Worm (Caenorhabditis elegans) whole organism, L1 larva: ENCODE measurements around the gene hpo-30.

ENCODE experiments used
- Y116A8C.19 ChIP-seq: sonication (generic microtip); optimal IDR thresholded peaks from 2 replicates; lab custom pipeline; 2016; ENCODE audit warnings: missing compliant biosample characterization, missing genetic modification characterization, borderline replicate concordance
- aha-1 ChIP-seq: fragments of 150-350 bp; optimal IDR thresholded peaks from 2 replicates; lab custom pipeline; 2014; ENCODE audit warnings: missing biosample characterization, missing genetic modification characterization
- aly-2 ChIP-seq: fragments of 150-350 bp; optimal IDR thresholded peaks from 2 replicates; lab custom pipeline; 2014; ENCODE audit warnings: missing biosample characterization, missing genetic modification characterization
- ceh-63 ChIP-seq: fragments of 200-800 bp; sonication (Bioruptor generic); optimal IDR thresholded peaks from 2 replicates; lab custom pipeline; 2018; ENCODE audit warnings: mild to moderate bottlenecking, missing genetic modification characterization, missing compliant biosample characterization
- ceh-8 ChIP-seq: fragments of 200-800 bp; sonication (Bioruptor generic); optimal IDR thresholded peaks from 2 replicates; lab custom pipeline; 2018; ENCODE audit warnings: mild to moderate bottlenecking, missing genetic modification characterization, moderate library complexity, missing compliant biosample characterization
- ceh-82 ChIP-seq, 3 experiments: fragments of 150-350 bp in 1 of 3; sonication (generic microtip) in 2 of 3; optimal IDR thresholded peaks; 2 replicates each; lab custom pipeline; 2014 to 2017; ENCODE audit warnings: missing biosample characterization in 3 of 3, missing genetic modification characterization in 3 of 3
- ceh-88 ChIP-seq: fragments of 200-800 bp; sonication (Bioruptor generic); IDR thresholded peaks from 2 replicates; pipeline ENCODE4 v1.3.6; 2022; ENCODE audit warnings: missing genetic modification characterization, missing compliant biosample characterization
- ceh-90 ChIP-seq: sonication (generic microtip); optimal IDR thresholded peaks from 2 replicates; lab custom pipeline; 2016; ENCODE audit warnings: missing genetic modification characterization, missing compliant biosample characterization
- efl-1 ChIP-seq, 4 experiments: fragments of 150-350 bp; optimal IDR thresholded peaks in 3 of 4; peaks in 1 of 4; 1 replicate in 1 of 4; 2 replicates in 3 of 4; lab custom pipeline; 2014; ENCODE audit warnings: missing biosample characterization in 2 of 4, missing genetic modification characterization in 2 of 4, missing genetic modification reagents in 2 of 4
- efl-3 ChIP-seq: fragments of 200-800 bp; sonication (Bioruptor generic); optimal IDR thresholded peaks from 2 replicates; lab custom pipeline; 2018; ENCODE audit warnings: mild to moderate bottlenecking, missing genetic modification characterization, missing compliant biosample characterization
- egl-27 ChIP-seq, 2 experiments: fragments of 150-350 bp in 1 of 2; sonication (generic microtip); optimal IDR thresholded peaks; 3 replicates each; lab custom pipeline; 2017 to 2018; ENCODE audit warnings: missing biosample characterization in 2 of 2, missing genetic modification characterization in 2 of 2, missing genetic modification reagents in 2 of 2
- elt-2 ChIP-seq: sonication (generic microtip); optimal IDR thresholded peaks from 2 replicates; lab custom pipeline; 2016; ENCODE audit warnings: missing genetic modification characterization, mild to moderate bottlenecking, inconsistent platforms, missing compliant biosample characterization, missing genetic modification reagents
- elt-3 ChIP-seq, 6 experiments: fragments of 150-350 bp in 1 of 6; sonication (generic microtip); optimal IDR thresholded peaks; 2 replicates each; lab custom pipeline; 2017 to 2018; ENCODE audit warnings: missing biosample characterization in 6 of 6, missing genetic modification characterization in 6 of 6, inconsistent platforms in 1 of 6
- ets-5 ChIP-seq: fragments of 200-800 bp; sonication (Bioruptor generic); IDR thresholded peaks from 2 replicates; pipeline ENCODE4 v1.3.6; 2022; ENCODE audit warnings: missing genetic modification characterization, missing compliant biosample characterization
- fkh-10 ChIP-seq: sonication (generic microtip); optimal IDR thresholded peaks from 2 replicates; lab custom pipeline; 2017; ENCODE audit warnings: missing biosample characterization, missing genetic modification reagents, missing genetic modification characterization
- fkh-8 ChIP-seq: sonication (generic microtip); optimal IDR thresholded peaks from 2 replicates; lab custom pipeline; 2016; ENCODE audit warnings: mild to moderate bottlenecking, missing genetic modification characterization, missing compliant biosample characterization
- fos-1 ChIP-seq: fragments of 150-350 bp; optimal IDR thresholded peaks from 2 replicates; lab custom pipeline; 2014; ENCODE audit warnings: missing biosample characterization, missing genetic modification characterization
- hlh-4 ChIP-seq: sonication (generic microtip); optimal IDR thresholded peaks from 2 replicates; lab custom pipeline; 2016; ENCODE audit warnings: mild to moderate bottlenecking, missing genetic modification characterization, missing compliant biosample characterization
- hpl-2 ChIP-seq: fragments of 150-350 bp; optimal IDR thresholded peaks from 2 replicates; lab custom pipeline; 2014; ENCODE audit warnings: missing biosample characterization, missing genetic modification reagents, missing genetic modification characterization
- isw-1 ChIP-seq: fragments of 200-800 bp; sonication (Bioruptor generic); IDR thresholded peaks from 2 replicates; pipeline ENCODE4 v1.3.6; 2022; ENCODE audit warnings: missing genetic modification characterization, missing compliant biosample characterization
- lin-13 ChIP-seq: fragments of 150-350 bp; optimal IDR thresholded peaks from 2 replicates; lab custom pipeline; 2014; ENCODE audit warnings: missing biosample characterization, missing genetic modification reagents, missing genetic modification characterization
- lin-35 ChIP-seq, 2 experiments: fragments of 150-350 bp; optimal IDR thresholded peaks; 2 replicates each; lab custom pipeline; 2014; ENCODE audit warnings: missing biosample characterization in 2 of 2, missing genetic modification characterization in 2 of 2, missing genetic modification reagents in 2 of 2
- lin-39 ChIP-seq: fragments of 150-350 bp; optimal IDR thresholded peaks from 2 replicates; lab custom pipeline; 2014; ENCODE audit warnings: missing biosample characterization, missing genetic modification reagents, missing genetic modification characterization
- lir-3 ChIP-seq: sonication (generic microtip); optimal IDR thresholded peaks from 2 replicates; lab custom pipeline; 2016; ENCODE audit warnings: mild to moderate bottlenecking, missing genetic modification characterization, moderate library complexity, missing compliant biosample characterization; ENCODE audit not compliant: poor library complexity
- mab-9 ChIP-seq: fragments of 200-800 bp; sonication (Bioruptor generic); IDR thresholded peaks from 2 replicates; pipeline ENCODE4 v1.3.6; 2022; ENCODE audit warnings: missing genetic modification reagents, missing genetic modification characterization, missing compliant biosample characterization
- mdl-1 ChIP-seq, 2 experiments: fragments of 150-350 bp; optimal IDR thresholded peaks; 2 replicates each; lab custom pipeline; 2014 to 2017; ENCODE audit warnings: missing biosample characterization in 2 of 2, missing genetic modification characterization in 2 of 2, inconsistent platforms in 1 of 2
- mef-2 ChIP-seq: fragments of 150-350 bp; optimal IDR thresholded peaks from 2 replicates; lab custom pipeline; 2014; ENCODE audit warnings: missing biosample characterization, missing genetic modification characterization
- mep-1 ChIP-seq: fragments of 150-350 bp; optimal IDR thresholded peaks from 2 replicates; lab custom pipeline; 2014; ENCODE audit warnings: missing biosample characterization, missing genetic modification characterization
- nhr-19 ChIP-seq: fragments of 200-800 bp; sonication (Bioruptor generic); conservative IDR thresholded peaks from 2 replicates; pipeline ENCODE4 v1.3.6; 2022; ENCODE audit warnings: missing genetic modification characterization, missing compliant biosample characterization
- nhr-20 ChIP-seq: sonication (generic microtip); optimal IDR thresholded peaks from 2 replicates; lab custom pipeline; 2016; ENCODE audit warnings: mild to moderate bottlenecking, missing genetic modification characterization, missing compliant biosample characterization
- nhr-237 ChIP-seq: fragments of 150-350 bp; optimal IDR thresholded peaks from 2 replicates; lab custom pipeline; 2014; ENCODE audit warnings: missing biosample characterization, missing genetic modification characterization
- nhr-47 ChIP-seq: sonication (generic microtip); optimal IDR thresholded peaks from 2 replicates; lab custom pipeline; 2016; ENCODE audit warnings: mild to moderate bottlenecking, missing genetic modification characterization, moderate library complexity, missing compliant biosample characterization
- nhr-77 ChIP-seq: fragments of 150-350 bp; optimal IDR thresholded peaks from 2 replicates; lab custom pipeline; 2014; ENCODE audit warnings: missing biosample characterization, missing genetic modification characterization
- nhr-90 ChIP-seq: sonication (generic microtip); optimal IDR thresholded peaks from 2 replicates; lab custom pipeline; 2016; ENCODE audit warnings: mild to moderate bottlenecking, missing genetic modification characterization, missing compliant biosample characterization; ENCODE audit not compliant: poor library complexity
- pax-3 ChIP-seq: fragments of 200-800 bp; sonication (Bioruptor generic); optimal IDR thresholded peaks from 2 replicates; lab custom pipeline; 2018; ENCODE audit warnings: mild to moderate bottlenecking, missing genetic modification characterization, moderate library complexity, missing compliant biosample characterization
- pqm-1 ChIP-seq: sonication (generic microtip); optimal IDR thresholded peaks from 3 replicates; lab custom pipeline; 2017; ENCODE audit warnings: missing biosample characterization, missing genetic modification characterization
- rnt-1 ChIP-seq: sonication (generic microtip); optimal IDR thresholded peaks from 2 replicates; lab custom pipeline; 2016; ENCODE audit warnings: mild to moderate bottlenecking, missing genetic modification characterization, moderate library complexity, missing compliant biosample characterization
- snpc-4 ChIP-seq: fragments of 150-350 bp; optimal IDR thresholded peaks from 2 replicates; lab custom pipeline; 2014; ENCODE audit warnings: missing biosample characterization, missing genetic modification characterization
- snu-23 ChIP-seq: sonication (generic microtip); optimal IDR thresholded peaks from 2 replicates; lab custom pipeline; 2016; ENCODE audit warnings: missing genetic modification characterization, missing compliant biosample characterization
- sox-4 ChIP-seq: sonication (generic microtip); optimal IDR thresholded peaks from 2 replicates; lab custom pipeline; 2016; ENCODE audit warnings: missing genetic modification characterization, missing compliant biosample characterization
- sup-37 ChIP-seq: fragments of 200-800 bp; sonication (Bioruptor generic); optimal IDR thresholded peaks from 2 replicates; lab custom pipeline; 2018; ENCODE audit warnings: mild to moderate bottlenecking, missing genetic modification characterization, missing compliant biosample characterization
- tbx-2 ChIP-seq: sonication (generic microtip); optimal IDR thresholded peaks from 2 replicates; lab custom pipeline; 2016; ENCODE audit warnings: missing genetic modification characterization, missing compliant biosample characterization
- unc-130 ChIP-seq: fragments of 150-350 bp; optimal IDR thresholded peaks from 2 replicates; lab custom pipeline; 2017; ENCODE audit warnings: missing biosample characterization, missing genetic modification characterization, inconsistent platforms
- unc-62 ChIP-seq: fragments of 150-350 bp; optimal IDR thresholded peaks from 2 replicates; lab custom pipeline; 2014; ENCODE audit warnings: missing biosample characterization, missing genetic modification reagents, missing genetic modification characterization
- vab-15 ChIP-seq: sonication (generic microtip); optimal IDR thresholded peaks from 2 replicates; lab custom pipeline; 2017; ENCODE audit warnings: missing genotype, mild to moderate bottlenecking, missing genetic modification characterization, missing compliant biosample characterization
- xbp-1 ChIP-seq: sonication (generic microtip); optimal IDR thresholded peaks from 2 replicates; lab custom pipeline; 2016; ENCODE audit warnings: missing genetic modification characterization, missing compliant biosample characterization
- zip-4 ChIP-seq: fragments of 200-800 bp; sonication (Bioruptor generic); optimal IDR thresholded peaks from 2 replicates; lab custom pipeline; 2018; ENCODE audit warnings: mild to moderate bottlenecking, missing genetic modification characterization, moderate library complexity, missing compliant biosample characterization
- ztf-11 ChIP-seq, 2 experiments: sonication (generic microtip); optimal IDR thresholded peaks; 2 replicates each; lab custom pipeline; 2016 to 2017; ENCODE audit warnings: missing genetic modification characterization in 2 of 2, missing biosample characterization in 1 of 2, missing compliant biosample characterization in 1 of 2

hpo-30 gene

DNA sequence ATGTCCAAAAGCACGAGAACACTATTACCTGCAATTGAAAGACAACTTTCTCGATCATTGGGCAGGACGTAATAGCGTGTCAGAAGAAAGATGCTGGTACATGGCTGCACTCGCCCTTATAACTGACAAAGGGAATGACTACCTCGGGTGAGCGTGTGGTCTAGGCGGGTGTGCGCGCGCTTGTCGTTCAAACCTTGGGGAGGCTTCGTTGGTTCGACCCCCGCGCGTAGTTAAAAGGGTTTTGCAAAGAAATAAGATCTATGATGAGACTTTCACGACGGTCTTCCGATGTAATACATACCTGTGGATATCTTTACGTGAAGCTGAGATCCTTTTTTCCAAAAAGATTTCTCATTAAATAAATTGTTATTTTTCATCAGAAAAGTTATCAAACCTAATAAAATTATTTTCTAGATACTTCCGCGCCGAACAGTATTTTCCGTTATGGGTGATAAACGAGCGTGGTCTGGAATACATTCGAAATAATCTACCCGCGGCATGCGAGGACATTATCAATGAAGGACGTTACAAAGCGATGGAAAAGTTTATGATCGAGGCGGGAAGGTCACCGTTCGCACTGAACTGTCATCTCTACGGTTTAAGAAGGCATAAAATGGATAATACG lies 6.6 kb downstream of the hpo-30 start (continued):
- TF ChIP-seq fos-1 (peak; percentile 68), nhr-77 (tag; lab: Kevin White, UChicago) (peak; percentile 79), lir-3 (tag; lab: Kevin White, UChicago) (peak; percentile 10), ceh-90 (tag; lab: Kevin White, UChicago) (peak; percentile 23), ceh-88 (GFP tag; lab: Robert Waterston, UW) (peak; percentile 73), ztf-11 (tag; optimal IDR thresholded peaks at IDR 0.05; lab: Kevin White, UChicago) (peak in 1 of 2 experiments; percentile 84), tbx-2 (tag; lab: Kevin White, UChicago) (peak; percentile 82), hlh-4 (tag; lab: Kevin White, UChicago) (no peak), lin-13 (GFP tag; lab: Kevin White, UChicago) (peak; percentile 65), zip-4 (peak; percentile 73), hpl-2 (GFP tag; lab: Kevin White, UChicago) (peak; percentile 26), nhr-19 (GFP tag; lab: Robert Waterston, UW) (peak; percentile 86), aly-2 (tag; lab: Kevin White, UChicago) (peak; percentile 86), ets-5 (GFP tag; lab: Robert Waterston, UW) (no peak), fkh-10 (GFP tag; lab: Kevin White, UChicago) (peak; percentile 56), snu-23 (GFP tag; lab: Kevin White, UChicago) (peak; percentile 86), egl-27 (tag; optimal IDR thresholded peaks at IDR 0.05; lab: Kevin White, UChicago) (no peak), nhr-47 (tag; lab: Kevin White, UChicago) (peak; percentile 93), mdl-1 (tag; optimal IDR thresholded peaks at IDR 0.05; lab: Kevin White, UChicago) (peak in 1 of 2 experiments; percentile 72), nhr-90 (peak; percentile 87), snpc-4 (tag; lab: Kevin White, UChicago) (peak; percentile 57), vab-15 (tag; lab: Kevin White, UChicago) (peak; percentile 36), ceh-63 (peak; percentile 64), mef-2 (tag; lab: Kevin White, UChicago) (no peak), ceh-82 (tag; optimal IDR thresholded peaks at IDR 0.05; lab: Kevin White, UChicago) (peak; percentile 69 to 88 (median 84)), lin-35 (GFP tag; optimal IDR thresholded peaks at IDR 0.05; lab: Kevin White, UChicago) (peak; percentile 71 to 74), mab-9 (GFP tag; lab: Robert Waterston, UW) (peak; percentile 75), isw-1 (GFP tag; lab: Robert Waterston, UW) (peak; percentile 23; the same call in 1 of the 2 replicates), efl-3 (GFP tag; lab: Kevin White, UChicago) (peak; percentile 84), pqm-1 (tag; lab: Kevin White, UChicago) (peak; percentile 80), ceh-8 (GFP tag; lab: Kevin White, UChicago) (peak; percentile 60), nhr-20 (tag; lab: Kevin White, UChicago) (peak; percentile 83)

DNA sequence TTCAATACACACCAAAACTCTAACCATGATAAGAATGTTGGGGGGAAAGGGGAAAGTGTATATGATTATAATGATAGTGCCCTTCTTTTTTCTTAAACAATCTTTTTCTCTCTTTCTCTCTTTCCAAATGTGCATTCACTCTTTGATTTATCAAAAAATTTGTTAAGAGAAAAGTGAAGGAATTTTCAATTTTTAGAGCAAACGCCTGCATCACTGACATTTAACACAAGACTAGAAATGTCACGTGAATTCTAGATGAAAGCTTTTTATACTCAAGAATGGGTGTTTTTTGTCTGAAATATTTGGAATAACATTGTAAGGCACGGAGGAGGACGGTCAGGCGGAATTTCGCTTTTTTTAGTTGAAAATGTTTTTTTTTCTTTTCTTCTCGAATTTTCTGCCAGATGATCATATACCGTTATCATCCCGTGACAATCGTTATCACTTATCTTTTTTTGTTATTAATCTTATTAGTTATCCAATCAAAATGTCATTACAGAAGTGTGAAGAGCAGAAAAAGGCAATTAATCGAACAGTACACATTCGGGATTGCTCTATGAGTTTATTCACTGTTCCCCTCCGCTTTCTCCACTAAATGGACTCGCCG lies 8.1 kb downstream of the hpo-30 start, which contains the start of the genes frm-7 and F55C5.17:
TSS of gene frm-7 (plus strand) at position 500 of the 607 bp plus-strand sequence.
TSS of gene F55C5.17 (plus strand) at position 557 of the 607 bp plus-strand sequence.
- TF ChIP-seq pax-3 (no peak), unc-130 (tag; lab: Kevin White, UChicago) (no peak), mep-1 (tag; lab: Kevin White, UChicago) (no peak), lin-35 (GFP tag; optimal IDR thresholded peaks at IDR 0.05; lab: Kevin White, UChicago) (peak in 1 of 2 experiments; percentile 25), lir-3 (tag; lab: Kevin White, UChicago) (no peak), rnt-1 (tag; lab: Kevin White, UChicago) (no peak), Y116A8C.19 (tag; lab: Kevin White, UChicago) (no peak), elt-2 (peak; percentile 72), sox-4 (tag; lab: Kevin White, UChicago) (no peak), mef-2 (tag; lab: Kevin White, UChicago) (no peak), fkh-8 (no peak), nhr-237 (no peak), pqm-1 (tag; lab: Kevin White, UChicago) (no peak), nhr-47 (tag; lab: Kevin White, UChicago) (no peak), ceh-82 (tag; optimal IDR thresholded peaks at IDR 0.05; lab: Kevin White, UChicago) (no peak), elt-3 (tag; optimal IDR thresholded peaks at IDR 0.05; lab: Kevin White, UChicago) (peak in 1 of 6 experiments; percentile 10), aha-1 (tag; lab: Kevin White, UChicago) (no peak), efl-1 (optimal IDR thresholded peaks at IDR 0.05; lab: Kevin White, UChicago) (no peak), efl-1 (GFP tag; optimal IDR thresholded peaks at IDR 0.05 in 1 of 2; lab: Kevin White, UChicago) (peak in 1 of 2 experiments; percentile 90), unc-62 (GFP tag; lab: Kevin White, UChicago) (no peak), sup-37 (GFP tag; lab: Kevin White, UChicago) (no peak), lin-39 (tag; lab: Kevin White, UChicago) (no peak), ztf-11 (tag; optimal IDR thresholded peaks at IDR 0.05; lab: Kevin White, UChicago) (no peak), xbp-1 (tag; lab: Kevin White, UChicago) (no peak)
